Fruit fly (Drosophila melanogaster) S2 (cell line): ENCODE measurements around the gene ATPsynD.
A peak's percentile ranks its signal among the peaks of the same experiment; 100 is the strongest.

Experiments used
- CG8478 ChIP-seq: fragments of >200 bp; optimal IDR thresholded peaks from 2 replicates; lab custom pipeline; 2018
- CTCF ChIP-seq, 2 experiments: fragments of >200 bp; optimal IDR thresholded peaks; 2 replicates each; lab custom pipeline; 2018

DNA sequence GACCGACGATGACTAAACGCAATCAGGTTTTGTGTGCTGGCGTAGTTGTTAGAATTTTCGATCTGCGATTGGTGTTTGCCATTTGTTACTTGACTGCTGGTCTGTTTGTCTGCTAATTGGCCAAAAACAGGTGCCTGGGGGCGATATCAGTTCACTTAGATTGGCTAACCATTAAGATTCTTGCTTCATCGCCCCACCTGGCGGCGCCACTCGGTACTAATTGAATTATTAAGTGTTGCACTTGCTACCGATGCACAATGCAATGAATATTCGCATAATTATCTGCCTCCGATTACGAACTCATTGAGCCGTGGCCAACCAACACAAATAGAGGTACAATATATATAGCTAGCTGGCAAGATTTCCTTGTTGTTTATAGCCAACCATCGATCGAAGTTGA lies 8.4 kb downstream of the ATPsynD start:
- TF ChIP-seq CTCF (optimal IDR thresholded peaks at IDR 0.05; lab: Kevin White, UChicago) (peak; percentile 63 to 66), CG8478 (no peak)
